Fruit fly (Drosophila melanogaster) whole organism, prepupa: Measurements from ENCODE around the gene CG42834.

Source experiments
- Blimp-1 ChIP-seq: fragments of 200-800 bp; sonication (Bioruptor generic); optimal IDR thresholded peaks from 3 replicates; lab custom pipeline; 2017; ENCODE audit warnings: missing biosample characterization, missing genetic modification characterization, mild to moderate bottlenecking, moderate library complexity, missing genetic modification reagents
- CG11294 ChIP-seq: fragments of 200-800 bp; sonication (Bioruptor generic); IDR thresholded peaks from 2 replicates; pipeline ENCODE4 v1.3.6; 2022; ENCODE audit warnings: missing biosample characterization, missing genetic modification characterization
- CG11762 ChIP-seq: fragments of 200-800 bp; sonication (Bioruptor generic); optimal IDR thresholded peaks from 3 replicates; lab custom pipeline; 2016; ENCODE audit warnings: missing biosample characterization, missing genetic modification characterization; ENCODE audit not compliant: insufficient read depth
- CG11902 ChIP-seq: fragments of 200-800 bp; sonication (Bioruptor generic); optimal IDR thresholded peaks from 3 replicates; lab custom pipeline; 2016; ENCODE audit warnings: missing biosample characterization, missing genetic modification characterization
- CG16779 ChIP-seq: fragments of 200-800 bp; sonication (Bioruptor generic); optimal IDR thresholded peaks from 3 replicates; lab custom pipeline; 2017; ENCODE audit warnings: missing biosample characterization, mild to moderate bottlenecking, missing genetic modification characterization
- CG31627 ChIP-seq: fragments of 200-800 bp; sonication (Bioruptor generic); optimal IDR thresholded peaks from 3 replicates; lab custom pipeline; 2016; ENCODE audit warnings: missing biosample characterization, missing genetic modification characterization
- CG34406 ChIP-seq: fragments of 200-800 bp; sonication (Bioruptor generic); optimal IDR thresholded peaks from 3 replicates; lab custom pipeline; 2016; ENCODE audit warnings: missing biosample characterization, missing genetic modification characterization
- CG3919 ChIP-seq: fragments of 200-800 bp; sonication (Bioruptor generic); optimal IDR thresholded peaks from 3 replicates; lab custom pipeline; 2016; ENCODE audit warnings: missing biosample characterization, missing genetic modification characterization
- CG6276 ChIP-seq: fragments of 200-800 bp; sonication (Bioruptor generic); optimal IDR thresholded peaks from 2 replicates; lab custom pipeline; 2017; ENCODE audit warnings: missing biosample characterization, mild to moderate bottlenecking, missing genetic modification characterization
- CG6792 ChIP-seq: fragments of 200-800 bp; sonication (Bioruptor generic); optimal IDR thresholded peaks from 3 replicates; lab custom pipeline; 2016; ENCODE audit warnings: missing biosample characterization, missing genetic modification characterization
- CG6808 ChIP-seq: fragments of 200-800 bp; sonication (Bioruptor generic); optimal IDR thresholded peaks from 3 replicates; lab custom pipeline; 2017; ENCODE audit warnings: missing biosample characterization, missing genetic modification characterization, mild to moderate bottlenecking, moderate library complexity, missing genetic modification reagents
- CG6854 ChIP-seq: fragments of 200-800 bp; sonication (Bioruptor generic); optimal IDR thresholded peaks from 2 replicates; lab custom pipeline; 2017; ENCODE audit warnings: missing biosample characterization, mild to moderate bottlenecking, missing genetic modification characterization
- CG8319 ChIP-seq: fragments of 200-800 bp; sonication (Bioruptor generic); optimal IDR thresholded peaks from 3 replicates; lab custom pipeline; 2016; ENCODE audit warnings: missing biosample characterization, missing genetic modification characterization
- CG9139 ChIP-seq: fragments of 200-800 bp; sonication (Bioruptor generic); optimal IDR thresholded peaks from 3 replicates; lab custom pipeline; 2017; ENCODE audit warnings: missing biosample characterization, mild to moderate bottlenecking, missing genetic modification characterization
- Eip75B ChIP-seq: fragments of 200-800 bp; sonication (Bioruptor generic); optimal IDR thresholded peaks from 3 replicates; lab custom pipeline; 2016; ENCODE audit warnings: missing biosample characterization, missing genetic modification characterization
- Eip78C ChIP-seq: fragments of 200-800 bp; sonication (Bioruptor generic); peaks from one replicate; lab custom pipeline; 2016; ENCODE audit warnings: missing biosample characterization, missing genetic modification characterization
- Gug ChIP-seq: fragments of 200-800 bp; sonication (Bioruptor generic); IDR thresholded peaks from 2 replicates; pipeline ENCODE4 v1.3.6; 2022; ENCODE audit warnings: missing biosample characterization, missing genetic modification characterization
- Hr38 ChIP-seq: sonication (Bioruptor generic); optimal IDR thresholded peaks from 2 replicates; lab custom pipeline; 2016; ENCODE audit warnings: missing biosample characterization, missing genetic modification characterization
- Hr39 ChIP-seq: fragments of 200-800 bp; sonication (Bioruptor generic); optimal IDR thresholded peaks from 2 replicates; lab custom pipeline; 2016; ENCODE audit warnings: missing biosample characterization, missing genetic modification characterization
- Met ChIP-seq: fragments of 200-800 bp; sonication (Bioruptor generic); optimal IDR thresholded peaks from 3 replicates; lab custom pipeline; 2016; ENCODE audit warnings: missing biosample characterization, missing genetic modification characterization
- OdsH ChIP-seq: fragments of 200-800 bp; sonication (Bioruptor generic); optimal IDR thresholded peaks from 3 replicates; lab custom pipeline; 2016; ENCODE audit warnings: missing biosample characterization, missing genetic modification characterization
- Smox ChIP-seq: fragments of 200-800 bp; sonication (Bioruptor generic); optimal IDR thresholded peaks from 3 replicates; lab custom pipeline; 2016; ENCODE audit warnings: missing biosample characterization, missing genetic modification characterization
- Sox102F ChIP-seq: fragments of 200-800 bp; sonication (Bioruptor generic); optimal IDR thresholded peaks from 2 replicates; lab custom pipeline; 2016; ENCODE audit warnings: missing biosample characterization, mild to moderate bottlenecking, missing genetic modification characterization
- Sox14 ChIP-seq: fragments of 200-800 bp; sonication (Bioruptor generic); optimal IDR thresholded peaks from 3 replicates; lab custom pipeline; 2016; ENCODE audit warnings: missing biosample characterization, missing genetic modification characterization
- Sox15 ChIP-seq: fragments of 200-800 bp; sonication (Bioruptor generic); optimal IDR thresholded peaks from 3 replicates; lab custom pipeline; 2016; ENCODE audit warnings: missing biosample characterization, missing genetic modification characterization
- acj6 ChIP-seq: fragments of 200-800 bp; sonication (Bioruptor generic); optimal IDR thresholded peaks from 3 replicates; lab custom pipeline; 2016; ENCODE audit warnings: missing biosample characterization, missing genetic modification characterization
- cyc ChIP-seq: fragments of 200-800 bp; sonication (Bioruptor generic); optimal IDR thresholded peaks from 3 replicates; lab custom pipeline; 2016; ENCODE audit warnings: missing biosample characterization, missing genetic modification characterization
- dac ChIP-seq: fragments of 200-800 bp; sonication (Bioruptor generic); optimal IDR thresholded peaks from 2 replicates; lab custom pipeline; 2017; ENCODE audit warnings: missing biosample characterization, mild to moderate bottlenecking, missing genetic modification characterization
- fd59A ChIP-seq: fragments of 200-800 bp; sonication (Bioruptor generic); optimal IDR thresholded peaks from 2 replicates; lab custom pipeline; 2017; ENCODE audit warnings: missing biosample characterization, mild to moderate bottlenecking, missing genetic modification characterization, missing genetic modification reagents
- fd85E ChIP-seq: fragments of 200-800 bp; sonication (Bioruptor generic); optimal IDR thresholded peaks from 3 replicates; lab custom pipeline; 2016; ENCODE audit warnings: missing biosample characterization, missing genetic modification characterization
- fkh ChIP-seq: fragments of 200-800 bp; sonication (Bioruptor generic); optimal IDR thresholded peaks from 3 replicates; lab custom pipeline; 2017; ENCODE audit warnings: missing biosample characterization, mild to moderate bottlenecking, missing genetic modification characterization, moderate library complexity
- pdm3 ChIP-seq: fragments of 200-800 bp; sonication (Bioruptor generic); optimal IDR thresholded peaks from 3 replicates; lab custom pipeline; 2016; ENCODE audit warnings: missing biosample characterization, missing genetic modification characterization
- spab ChIP-seq: fragments of 200-800 bp; sonication (Bioruptor generic); optimal IDR thresholded peaks from 2 replicates; lab custom pipeline; 2017; ENCODE audit warnings: missing biosample characterization, mild to moderate bottlenecking, missing genetic modification characterization, missing genetic modification reagents
- ss ChIP-seq, 2 experiments: fragments of 200-800 bp; sonication (Bioruptor generic); optimal IDR thresholded peaks; 2 replicates in 1 of 2; 3 replicates in 1 of 2; lab custom pipeline; 2017 to 2018; ENCODE audit warnings: mild to moderate bottlenecking in 2 of 2, missing biosample characterization in 2 of 2, missing genetic modification characterization in 2 of 2, moderate library complexity in 1 of 2

CG42834 gene

DNA sequence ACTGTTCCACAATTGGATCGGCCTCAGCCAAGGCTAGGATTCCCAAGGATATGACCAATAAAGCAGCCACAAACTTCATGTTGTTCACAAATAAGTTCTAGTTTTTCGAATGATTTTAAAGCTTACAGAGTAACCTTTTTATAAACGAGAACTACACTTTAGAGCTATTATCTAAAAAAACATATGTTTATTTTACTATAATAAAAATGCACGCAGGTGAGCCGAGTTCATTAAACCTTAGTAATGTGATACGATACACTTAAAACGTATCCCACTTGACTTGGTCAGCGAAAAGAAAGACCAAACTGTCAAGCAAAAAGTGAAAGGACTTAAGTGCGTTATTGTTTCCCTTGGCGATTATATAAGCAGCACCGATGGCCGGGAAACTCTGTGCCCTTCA is 15.8 kb downstream of the CG42834 start, which contains the start of gene CG44090:
Gene CG44090 (minus strand): TSS at position 101 of the 400 bp plus-strand sequence.
- TF ChIP-seq Sox15 (GFP tag; lab: Kevin White, UChicago) (no peak), CG11762 (GFP tag; lab: Kevin White, UChicago) (no peak), pdm3 (GFP tag; lab: Kevin White, UChicago) (no peak), CG8319 (GFP tag; lab: Kevin White, UChicago) (no peak), ss (GFP tag; optimal IDR thresholded peaks at IDR 0.05; lab: Kevin White, UChicago) (no peak), Eip78C (GFP tag; lab: Kevin White, UChicago) (no peak), Met (no peak), CG11902 (GFP tag; lab: Kevin White, UChicago) (no peak), dac (GFP tag; lab: Kevin White, UChicago) (no peak), CG3919 (GFP tag; lab: Kevin White, UChicago) (no peak), Hr39 (GFP tag; lab: Kevin White, UChicago) (no peak), OdsH (GFP tag; lab: Kevin White, UChicago) (no peak), Hr38 (no peak)
- TF ChIP-seq, all 60 proteins: peak for 0

DNA sequence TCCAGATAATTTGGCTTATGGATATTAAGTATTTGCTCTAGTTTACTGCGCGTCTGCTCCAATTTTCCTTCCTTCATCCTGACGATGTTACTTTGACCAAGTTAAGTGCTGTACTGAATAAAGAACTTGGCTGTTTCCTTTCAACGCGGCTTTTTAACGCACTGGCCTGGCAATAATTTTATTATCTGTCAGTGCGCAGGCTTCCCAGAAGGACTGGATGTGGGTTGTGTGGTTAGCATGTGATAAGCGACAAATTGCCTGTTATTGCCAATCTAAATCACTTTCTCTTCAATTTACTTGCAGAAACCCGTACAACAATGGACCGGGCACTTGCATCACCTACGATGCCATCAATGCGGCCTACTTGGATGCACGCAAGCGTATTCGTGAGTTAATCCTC is 22.1 kb downstream of the CG42834 start, which contains the start of gene CG14331:
Gene CG14331 (minus strand): TSS at position 101 of the 400 bp plus-strand sequence.
- no peak for TF ChIP-seq CG16779 (tag; lab: Kevin White, UChicago)
- no peak for TF ChIP-seq CG6808 (GFP tag; lab: Kevin White, UChicago)
- TF ChIP-seq CG11294 = no peak
- TF ChIP-seq spab (GFP tag; lab: Kevin White, UChicago) = no peak
- no peak for TF ChIP-seq cyc (GFP tag; lab: Kevin White, UChicago)
- no peak for TF ChIP-seq CG6854 (GFP tag; lab: Kevin White, UChicago)
- TF ChIP-seq, all 60 proteins: peak for 0

DNA sequence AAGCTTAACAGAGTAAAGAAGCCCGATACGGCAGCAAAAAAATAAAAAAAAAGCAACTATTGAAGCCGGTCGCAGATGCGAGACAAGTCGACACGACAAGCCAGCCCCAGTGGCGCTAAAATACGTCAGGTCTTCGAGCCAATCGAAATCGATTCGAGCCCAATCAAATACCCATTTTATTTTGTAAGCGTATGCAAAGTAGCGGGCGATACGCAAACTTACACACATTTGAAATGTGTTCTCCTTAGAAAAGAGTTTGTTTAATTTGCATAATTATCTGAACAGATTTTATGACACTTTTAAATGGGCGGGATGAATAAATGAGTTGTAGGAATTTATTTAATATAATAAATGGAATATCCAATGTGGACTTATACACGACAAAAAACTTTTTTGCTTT is 29.1 kb downstream of the CG42834 start:
- TF ChIP-seq CG6792 (GFP tag; lab: Kevin White, UChicago) (no peak), CG34406 (GFP tag; lab: Kevin White, UChicago) (no peak), CG6276 (no peak), Sox14 (GFP tag; lab: Kevin White, UChicago) (no peak), fd85E (GFP tag; lab: Kevin White, UChicago) (no peak), dac (GFP tag; lab: Kevin White, UChicago) (no peak), pdm3 (GFP tag; lab: Kevin White, UChicago) (no peak), Smox (GFP tag; lab: Kevin White, UChicago) (no peak), fd59A (GFP tag; lab: Kevin White, UChicago) (no peak)

DNA sequence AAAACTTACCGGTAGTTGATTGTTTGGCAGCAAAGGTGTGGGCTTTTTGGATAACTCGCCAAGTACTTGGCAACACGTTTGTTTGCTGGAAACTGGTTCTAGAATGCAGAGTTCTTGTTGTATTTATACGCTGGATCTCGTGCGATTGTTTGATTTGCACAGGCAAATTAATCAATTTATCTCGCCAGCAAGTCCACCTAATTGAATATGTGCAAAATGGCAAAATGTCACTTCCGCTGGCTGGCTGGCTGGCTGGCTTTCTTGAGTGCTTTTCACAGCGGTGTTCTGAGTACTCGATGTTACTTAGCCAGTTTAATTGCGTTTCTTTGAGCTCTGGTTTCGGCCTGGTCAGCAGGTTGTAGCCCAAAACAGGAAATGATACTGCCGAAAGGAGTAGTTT is 30.2 kb downstream of the CG42834 start, which contains the start of gene Eh:
Gene Eh (minus strand): TSS at position 101 of the 400 bp plus-strand sequence.
- no peak for TF ChIP-seq OdsH (GFP tag; lab: Kevin White, UChicago)
- no peak for TF ChIP-seq CG9139 (GFP tag; lab: Kevin White, UChicago)
- TF ChIP-seq Gug = no peak
- no peak for TF ChIP-seq Sox102F
- TF ChIP-seq CG16779 (tag; lab: Kevin White, UChicago) = no peak
- TF ChIP-seq fkh (GFP tag; lab: Kevin White, UChicago) = no peak
- TF ChIP-seq dac (GFP tag; lab: Kevin White, UChicago) = no peak
- no peak for TF ChIP-seq CG34406 (GFP tag; lab: Kevin White, UChicago)
- TF ChIP-seq Blimp-1 (GFP tag; lab: Kevin White, UChicago) = no peak
- TF ChIP-seq acj6 (GFP tag; lab: Kevin White, UChicago) = no peak
- TF ChIP-seq Eip75B (GFP tag; lab: Kevin White, UChicago) = no peak

DNA sequence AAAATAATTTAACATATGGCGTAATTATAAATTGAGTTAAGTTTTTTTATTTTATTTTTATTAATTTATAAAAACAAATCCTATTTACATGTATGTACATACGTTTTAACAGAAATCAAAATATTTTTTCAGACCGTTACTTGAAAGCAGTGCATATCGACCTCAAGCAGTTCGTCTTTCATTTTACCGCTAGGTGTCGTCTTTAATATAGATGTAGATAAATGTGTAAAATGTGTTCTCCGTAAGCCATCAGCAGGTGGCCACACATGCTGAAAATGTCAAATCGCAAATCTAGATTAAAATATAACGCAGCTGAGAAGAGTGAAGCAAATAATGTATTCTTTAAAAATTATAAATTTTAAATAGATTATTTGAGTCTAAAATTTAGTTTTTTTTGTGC is 30.8 kb downstream of the CG42834 start:
- TF ChIP-seq CG31627 (GFP tag; lab: Kevin White, UChicago) (peak; percentile 6), spab (GFP tag; lab: Kevin White, UChicago) (no peak), Sox102F (no peak), Eip78C (GFP tag; lab: Kevin White, UChicago) (peak; percentile 34)
- TF ChIP-seq, all 60 proteins: peak for 2
